Fruit fly (Drosophila melanogaster) whole organism, embryonic: Measurements from ENCODE around the gene Clc.

Experiments used
- Asciz ChIP-seq: fragments of 200-800 bp; sonication (Bioruptor generic); optimal IDR thresholded peaks from 2 replicates; lab custom pipeline; 2017; ENCODE audit warnings: missing biosample characterization, mild to moderate bottlenecking, missing genetic modification characterization, missing genetic modification reagents
- Bdp1 ChIP-seq: fragments of 200-800 bp; sonication (Bioruptor generic); optimal IDR thresholded peaks from 3 replicates; lab custom pipeline; 2016; ENCODE audit warnings: missing biosample characterization, missing genetic modification characterization
- BtbVII ChIP-seq: fragments of 200-800 bp; sonication (Bioruptor generic); optimal IDR thresholded peaks from 3 replicates; lab custom pipeline; 2017; ENCODE audit warnings: missing biosample characterization, mild to moderate bottlenecking, missing genetic modification characterization
- CG10654 ChIP-seq: fragments of 200-800 bp; sonication (Bioruptor generic); optimal IDR thresholded peaks from 2 replicates; lab custom pipeline; 2016; ENCODE audit warnings: missing biosample characterization, missing genetic modification characterization
- CG11093 ChIP-seq: fragments of 200-800 bp; sonication (Bioruptor generic); IDR thresholded peaks from 3 replicates; pipeline ENCODE4 v1.3.6; 2022; ENCODE audit warnings: missing biosample characterization, missing genetic modification characterization
- CG12071 ChIP-seq: fragments of 200-800 bp; sonication (Bioruptor generic); optimal IDR thresholded peaks from 3 replicates; lab custom pipeline; 2018; ENCODE audit warnings: missing biosample characterization, mild to moderate bottlenecking, missing genetic modification characterization
- CG12942 ChIP-seq: fragments of 200-800 bp; sonication (Bioruptor generic); optimal IDR thresholded peaks from 3 replicates; lab custom pipeline; 2016; ENCODE audit warnings: missing biosample characterization, missing genetic modification characterization
- CG13296 ChIP-seq: fragments of 200-800 bp; sonication (Bioruptor generic); optimal IDR thresholded peaks from 3 replicates; lab custom pipeline; 2018; ENCODE audit warnings: missing biosample characterization, mild to moderate bottlenecking, missing genetic modification characterization
- CG14710 ChIP-seq: fragments of 200-800 bp; sonication (Bioruptor generic); optimal IDR thresholded peaks from 3 replicates; lab custom pipeline; 2019; ENCODE audit warnings: missing biosample characterization, mild to moderate bottlenecking, missing genetic modification characterization, moderate library complexity
- CG14965 ChIP-seq: fragments of 200-800 bp; sonication (Bioruptor generic); optimal IDR thresholded peaks from 2 replicates; lab custom pipeline; 2016; ENCODE audit warnings: missing biosample characterization, missing genetic modification characterization, borderline replicate concordance
- CG15696 ChIP-seq: fragments of 200-800 bp; sonication (Bioruptor generic); optimal IDR thresholded peaks from 2 replicates; lab custom pipeline; 2019; ENCODE audit warnings: missing biosample characterization, mild to moderate bottlenecking, missing genetic modification characterization, moderate library complexity
- CG17186 ChIP-seq: fragments of 200-800 bp; sonication (Bioruptor generic); optimal IDR thresholded peaks from 3 replicates; lab custom pipeline; 2017; ENCODE audit warnings: missing biosample characterization, missing genetic modification reagents, missing genetic modification characterization
- CG17361 ChIP-seq: fragments of 200-800 bp; sonication (Bioruptor generic); IDR thresholded peaks from 3 replicates; pipeline ENCODE4 v1.3.6; 2022; ENCODE audit warnings: missing biosample characterization, missing genetic modification characterization
- CG2129 ChIP-seq: fragments of 200-800 bp; sonication (Bioruptor generic); IDR thresholded peaks from 2 replicates; pipeline ENCODE4 v1.3.6; 2022; ENCODE audit warnings: missing biosample characterization, missing genetic modification characterization; ENCODE audit not compliant: partially characterized antibody
- CG3995 ChIP-seq: fragments of 200-800 bp; sonication (Bioruptor generic); optimal IDR thresholded peaks from 3 replicates; lab custom pipeline; 2016; ENCODE audit warnings: missing biosample characterization, missing genetic modification characterization
- CG4404 ChIP-seq: fragments of 200-800 bp; sonication (Bioruptor generic); IDR thresholded peaks from 2 replicates; pipeline ENCODE4 v1.3.6; 2022; ENCODE audit warnings: missing biosample characterization, missing genetic modification characterization
- CkIIα-i1 ChIP-seq: fragments of 200-800 bp; sonication (Bioruptor generic); IDR thresholded peaks from 2 replicates; pipeline ENCODE4 v1.3.6; 2022; ENCODE audit warnings: missing biosample characterization, missing genetic modification characterization
- D19A ChIP-seq: fragments of 200-800 bp; optimal IDR thresholded peaks from 3 replicates; lab custom pipeline; 2019; ENCODE audit warnings: missing biosample characterization, mild to moderate bottlenecking, missing genetic modification characterization, moderate library complexity
- Dad ChIP-seq: fragments of 200-800 bp; sonication (Bioruptor generic); optimal IDR thresholded peaks from 3 replicates; lab custom pipeline; 2016; ENCODE audit warnings: missing biosample characterization, missing genetic modification characterization
- Doc2 ChIP-seq: fragments of 200-800 bp; sonication (Bioruptor generic); IDR thresholded peaks from 2 replicates; pipeline ENCODE4 v1.3.6; 2022; ENCODE audit warnings: missing biosample characterization, missing genetic modification characterization
- Eip74EF ChIP-seq, 2 experiments: fragments of 200-800 bp in 1 of 2; fragments of >200 bp in 1 of 2; sonication (Bioruptor generic) in 1 of 2; optimal IDR thresholded peaks; 2 replicates each; lab custom pipeline; 2017 to 2019; ENCODE audit warnings: missing biosample characterization in 2 of 2, missing genetic modification characterization in 2 of 2, mild to moderate bottlenecking in 1 of 2, moderate library complexity in 1 of 2
- Fer3 ChIP-seq: fragments of 200-800 bp; sonication (Bioruptor generic); optimal IDR thresholded peaks from 2 replicates; lab custom pipeline; 2018; ENCODE audit warnings: missing biosample characterization, mild to moderate bottlenecking, missing genetic modification characterization, moderate library complexity
- HLHmδ ChIP-seq: fragments of 200-800 bp; sonication (Bioruptor generic); optimal IDR thresholded peaks from 2 replicates; lab custom pipeline; 2018; ENCODE audit warnings: missing biosample characterization, mild to moderate bottlenecking, missing genetic modification characterization, moderate library complexity
- MBD-R2 ChIP-seq: fragments of 200-800 bp; sonication (Bioruptor generic); IDR thresholded peaks from 2 replicates; pipeline ENCODE4 v1.3.6; 2022; ENCODE audit warnings: missing biosample characterization, missing genetic modification characterization
- Med ChIP-seq: fragments of 200-800 bp; sonication (Bioruptor generic); peaks from one replicate; lab custom pipeline; 2016; ENCODE audit warnings: missing biosample characterization, missing genetic modification characterization, mild to moderate bottlenecking, inconsistent platforms, moderate library complexity
- NFAT ChIP-seq: fragments of 200-800 bp; sonication (Bioruptor generic); IDR thresholded peaks from 2 replicates; pipeline ENCODE4 v1.3.6; 2022; ENCODE audit warnings: missing biosample characterization, missing genetic modification characterization
- NfI ChIP-seq: fragments of 200-800 bp; sonication (Bioruptor generic); optimal IDR thresholded peaks from 3 replicates; lab custom pipeline; 2018; ENCODE audit warnings: missing biosample characterization, mild to moderate bottlenecking, missing genetic modification characterization, moderate library complexity
- Vsx1 ChIP-seq: fragments of 200-800 bp; sonication (Bioruptor generic); optimal IDR thresholded peaks from 2 replicates; lab custom pipeline; 2017; ENCODE audit warnings: missing biosample characterization, mild to moderate bottlenecking, missing genetic modification characterization, missing genetic modification reagents
- ab ChIP-seq: fragments of 200-800 bp; sonication (Bioruptor generic); optimal IDR thresholded peaks from 2 replicates; lab custom pipeline; 2016; ENCODE audit warnings: missing biosample characterization, missing genetic modification characterization
- al ChIP-seq: fragments of 200-800 bp; sonication (Bioruptor generic); IDR thresholded peaks from 2 replicates; pipeline ENCODE4 v1.3.6; 2022; ENCODE audit warnings: missing biosample characterization, missing genetic modification characterization
- cg ChIP-seq: fragments of 200-800 bp; sonication (Bioruptor generic); optimal IDR thresholded peaks from 3 replicates; lab custom pipeline; 2019; ENCODE audit warnings: missing biosample characterization, mild to moderate bottlenecking, missing genetic modification characterization, moderate library complexity
- ewg ChIP-seq: fragments of 200-800 bp; sonication (Bioruptor generic); optimal IDR thresholded peaks from 3 replicates; lab custom pipeline; 2017; ENCODE audit warnings: mild to moderate bottlenecking, missing biosample characterization, missing genetic modification reagents, missing genetic modification characterization
- gsb-n ChIP-seq: fragments of 200-800 bp; sonication (Bioruptor generic); optimal IDR thresholded peaks from 3 replicates; lab custom pipeline; 2018; ENCODE audit warnings: missing biosample characterization, mild to moderate bottlenecking, missing genetic modification characterization
- nau ChIP-seq: fragments of 200-800 bp; sonication (Bioruptor generic); optimal IDR thresholded peaks from 3 replicates; lab custom pipeline; 2017; ENCODE audit warnings: missing biosample characterization, mild to moderate bottlenecking, missing genetic modification characterization, missing genetic modification reagents
- nmo ChIP-seq: fragments of 200-800 bp; sonication (Bioruptor generic); optimal IDR thresholded peaks from 2 replicates; lab custom pipeline; 2018; ENCODE audit warnings: missing biosample characterization, mild to moderate bottlenecking, missing genetic modification characterization, moderate library complexity
- org-1 ChIP-seq: fragments of 200-800 bp; sonication (Bioruptor generic); optimal IDR thresholded peaks from 2 replicates; lab custom pipeline; 2017; ENCODE audit warnings: missing biosample characterization, missing genetic modification characterization
- prd ChIP-seq, 3 experiments: fragments of >200 bp in 2 of 3; fragments of 200-800 bp in 1 of 3; sonication (Bioruptor generic) in 1 of 3; optimal IDR thresholded peaks in 2 of 3; IDR thresholded peaks in 1 of 3; 2 replicates in 2 of 3; 3 replicates in 1 of 3; pipeline versions ENCODE4 v1.3.6 to Lab custom; 2017 to 2022; ENCODE audit warnings: missing biosample characterization in 1 of 3, missing genetic modification characterization in 1 of 3
- run ChIP-seq: fragments of 200-800 bp; sonication (Bioruptor generic); optimal IDR thresholded peaks from 3 replicates; lab custom pipeline; 2018; ENCODE audit warnings: missing biosample characterization, mild to moderate bottlenecking, missing genetic modification characterization
- sna ChIP-seq: fragments of 200-800 bp; sonication (Bioruptor generic); IDR thresholded peaks from 2 replicates; pipeline ENCODE4 v1.3.6; 2022; ENCODE audit warnings: missing biosample characterization, missing genetic modification characterization; ENCODE audit not compliant: partially characterized antibody
- sob ChIP-seq: fragments of 200-800 bp; sonication (Bioruptor generic); IDR thresholded peaks from 2 replicates; pipeline ENCODE4 v1.3.6; 2022; ENCODE audit warnings: missing biosample characterization, missing genetic modification characterization
- stwl ChIP-seq: fragments of 200-800 bp; sonication (Bioruptor generic); optimal IDR thresholded peaks from 3 replicates; lab custom pipeline; 2018; ENCODE audit warnings: missing biosample characterization, mild to moderate bottlenecking, missing genetic modification characterization, moderate library complexity
- tap ChIP-seq: fragments of 200-800 bp; optimal IDR thresholded peaks from 3 replicates; lab custom pipeline; 2019; ENCODE audit warnings: missing biosample characterization, mild to moderate bottlenecking, missing genetic modification characterization, moderate library complexity
- trh ChIP-seq: fragments of 200-800 bp; sonication (Bioruptor generic); optimal IDR thresholded peaks from 2 replicates; lab custom pipeline; 2016; ENCODE audit warnings: missing biosample characterization, missing genetic modification characterization
- twi ChIP-seq: fragments of 200-800 bp; optimal IDR thresholded peaks from 2 replicates; lab custom pipeline; 2019; ENCODE audit warnings: missing biosample characterization, mild to moderate bottlenecking, missing genetic modification characterization, moderate library complexity
- usp ChIP-seq: fragments of >200 bp; optimal IDR thresholded peaks from 2 replicates; lab custom pipeline; 2017; ENCODE audit warnings: missing biosample characterization, missing genetic modification characterization
- vfl ChIP-seq: fragments of 200-800 bp; sonication (Bioruptor generic); optimal IDR thresholded peaks from 2 replicates; lab custom pipeline; 2016; ENCODE audit warnings: missing biosample characterization, missing genetic modification characterization
- vvl ChIP-seq: fragments of 200-800 bp; sonication (Bioruptor generic); IDR thresholded peaks from 2 replicates; pipeline ENCODE4 v1.3.6; 2022; ENCODE audit warnings: missing biosample characterization, missing genetic modification characterization
- zen2 ChIP-seq: fragments of 200-800 bp; sonication (Bioruptor generic); IDR thresholded peaks from 3 replicates; pipeline ENCODE4 v1.3.6; 2022; ENCODE audit warnings: missing biosample characterization, missing genetic modification characterization; ENCODE audit not compliant: partially characterized antibody
- zfh1 ChIP-seq: fragments of 200-800 bp; sonication (Bioruptor generic); IDR thresholded peaks from 3 replicates; pipeline ENCODE4 v1.3.6; 2022; ENCODE audit warnings: missing biosample characterization, missing genetic modification characterization

The Clc gene

DNA sequence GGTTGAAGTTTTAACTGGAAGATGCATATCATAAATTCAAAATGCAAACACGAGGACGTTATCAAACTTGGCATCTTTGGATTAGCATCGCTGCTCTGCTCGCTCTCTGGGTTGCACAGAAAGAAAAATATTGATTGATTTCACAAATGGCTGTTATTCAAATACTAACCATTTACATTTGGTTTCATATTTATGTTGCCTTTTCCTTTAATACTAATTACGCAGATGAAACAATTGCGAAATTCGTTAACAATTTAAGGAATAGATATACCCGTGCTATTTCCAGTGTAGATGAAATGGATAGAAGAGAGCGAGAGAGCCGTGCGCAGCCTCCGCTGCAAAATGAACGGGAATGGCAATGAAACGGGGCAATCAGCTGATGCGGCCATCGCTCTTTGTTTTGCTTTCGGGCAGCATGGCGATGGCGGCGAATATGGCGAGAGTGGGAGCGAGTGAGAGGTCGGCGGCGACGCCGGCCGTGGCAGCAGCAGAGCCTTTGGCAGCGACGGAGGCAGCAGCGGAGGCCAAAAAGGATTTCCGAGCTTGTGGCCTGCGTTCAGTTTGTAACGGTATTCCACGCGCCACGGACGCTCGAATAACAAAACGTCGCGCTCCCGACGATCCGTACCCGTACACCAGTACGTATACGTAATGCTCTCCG, 6.8 kb downstream of the Clc start, which contains the start of gene rdgC (continued):
- TF ChIP-seq nau (peak; percentile 95), vvl (GFP tag; lab: Robert Waterston, UW) (peak; percentile 98), twi (tag; lab: Kevin White, UChicago) (peak; percentile 59), tap (peak; percentile 98), Med (GFP tag; lab: Kevin White, UChicago) (peak; percentile 99), stwl (no peak), gsb-n (tag; lab: Kevin White, UChicago) (peak; percentile 86), CG12942 (GFP tag; lab: Kevin White, UChicago) (peak; percentile 93), NfI (peak; percentile 96), CG4404 (GFP tag; lab: Robert Waterston, UW) (peak; percentile 86), trh (GFP tag; lab: Kevin White, UChicago) (peak; percentile 89), nmo (GFP tag; lab: Kevin White, UChicago) (peak; percentile 94), D19A (tag; lab: Kevin White, UChicago) (peak; percentile 93), CG17361 (peak; percentile 96), vfl (peak; percentile 82), Eip74EF (GFP tag; optimal IDR thresholded peaks at IDR 0.05; lab: Kevin White, UChicago) (peak in 1 of 2 experiments; percentile 96), CG13296 (GFP tag; lab: Kevin White, UChicago) (peak; percentile 93), CG15696 (tag; lab: Kevin White, UChicago) (peak; percentile 61), MBD-R2 (GFP tag; lab: Robert Waterston, UW) (peak; percentile 89), CG11093 (GFP tag; lab: Robert Waterston, UW) (peak; percentile 91), Vsx1 (GFP tag; lab: Kevin White, UChicago) (peak; percentile 83), Bdp1 (GFP tag; lab: Kevin White, UChicago) (peak; percentile 86), usp (GFP tag; lab: Kevin White, UChicago) (no peak), zen2 (GFP tag; lab: Robert Waterston, UW) (no peak), zfh1 (GFP tag; lab: Robert Waterston, UW) (peak; percentile 97), run (tag; lab: Kevin White, UChicago) (peak; percentile 93), CG10654 (GFP tag; lab: Kevin White, UChicago) (peak; percentile 94), CG14965 (GFP tag; lab: Kevin White, UChicago) (peak; percentile 81), HLHmδ (GFP tag; lab: Kevin White, UChicago) (no peak), NFAT (GFP tag; lab: Robert Waterston, UW) (peak; percentile 93), CG14710 (tag; lab: Kevin White, UChicago) (peak; percentile 78), ab (GFP tag; lab: Kevin White, UChicago) (peak; percentile 33), org-1 (peak; percentile 95), BtbVII (GFP tag; lab: Kevin White, UChicago) (peak; percentile 96), Fer3 (tag; lab: Kevin White, UChicago) (peak; percentile 97), CkIIα-i1 (GFP tag; lab: Robert Waterston, UW) (peak; percentile 93), Doc2 (GFP tag; lab: Robert Waterston, UW) (peak; percentile 89), Dad (GFP tag; lab: Kevin White, UChicago) (peak; percentile 94), al (peak; percentile 93), cg (GFP tag; lab: Kevin White, UChicago) (no peak), CG2129 (no peak), sob (GFP tag; lab: Robert Waterston, UW) (peak; percentile 97), Asciz (GFP tag; lab: Kevin White, UChicago) (peak; percentile 97), ewg (GFP tag; lab: Kevin White, UChicago) (peak; percentile 96), CG17186 (GFP tag; lab: Kevin White, UChicago) (peak; percentile 77), prd (optimal IDR thresholded peaks at IDR 0.05; lab: Kevin White, UChicago) (no peak), prd (GFP tag; IDR thresholded peaks at IDR 0.05; lab: Robert Waterston, UW) (peak; percentile 97), sna (GFP tag; lab: Robert Waterston, UW) (no peak), CG3995 (GFP tag; lab: Kevin White, UChicago) (peak; percentile 68), CG12071 (GFP tag; lab: Kevin White, UChicago) (peak; percentile 98)
